Worm (Caenorhabditis elegans) whole organism, L2 larva: ENCODE results near the gene sap-140.

Experiments
- C34F6.9 ChIP-seq: fragments of 150-350 bp; optimal IDR thresholded peaks from 2 replicates; lab custom pipeline; 2014; ENCODE audit warnings: missing biosample characterization, missing genetic modification characterization
- F13H6.1 ChIP-seq: sonication (generic microtip); optimal IDR thresholded peaks from 2 replicates; lab custom pipeline; 2016; ENCODE audit warnings: missing genetic modification characterization, missing compliant biosample characterization
- blmp-1 ChIP-seq: sonication (generic microtip); optimal IDR thresholded peaks from 2 replicates; lab custom pipeline; 2017; ENCODE audit warnings: missing genetic modification characterization, mild to moderate bottlenecking, missing compliant biosample characterization, antibody characterized with exemption, moderate library complexity; ENCODE audit not compliant: insufficient read depth
- egl-27 ChIP-seq: sonication (generic microtip); optimal IDR thresholded peaks from 3 replicates; lab custom pipeline; 2017; ENCODE audit warnings: missing biosample characterization, missing genetic modification reagents, missing genetic modification characterization
- elt-1 ChIP-seq: fragments of 150-350 bp; optimal IDR thresholded peaks from 2 replicates; lab custom pipeline; 2014; ENCODE audit warnings: missing biosample characterization, missing genetic modification characterization
- fos-1 ChIP-seq: fragments of 150-350 bp; optimal IDR thresholded peaks from 2 replicates; lab custom pipeline; 2014; ENCODE audit warnings: missing biosample characterization, missing genetic modification characterization
- lin-13 ChIP-seq: fragments of 150-350 bp; optimal IDR thresholded peaks from 2 replicates; lab custom pipeline; 2014; ENCODE audit warnings: missing biosample characterization, missing genetic modification reagents, missing genetic modification characterization
- lin-39 ChIP-seq: fragments of 150-350 bp; optimal IDR thresholded peaks from 2 replicates; lab custom pipeline; 2014; ENCODE audit warnings: missing biosample characterization, missing genetic modification reagents, missing genetic modification characterization
- nhr-11 ChIP-seq: fragments of 150-350 bp; optimal IDR thresholded peaks from 2 replicates; lab custom pipeline; 2014; ENCODE audit warnings: missing biosample characterization, missing genetic modification characterization
- nhr-77 ChIP-seq: fragments of 150-350 bp; optimal IDR thresholded peaks from 2 replicates; lab custom pipeline; 2014; ENCODE audit warnings: missing biosample characterization, missing genetic modification characterization
- snpc-4 ChIP-seq: fragments of 150-350 bp; optimal IDR thresholded peaks from 2 replicates; lab custom pipeline; 2014; ENCODE audit warnings: missing biosample characterization, missing genetic modification characterization
- unc-62 ChIP-seq: fragments of 150-350 bp; optimal IDR thresholded peaks from 2 replicates; lab custom pipeline; 2014; ENCODE audit warnings: missing biosample characterization, missing genetic modification reagents, missing genetic modification characterization
- zag-1 ChIP-seq: fragments of 150-350 bp; optimal IDR thresholded peaks from 2 replicates; lab custom pipeline; 2014; ENCODE audit warnings: missing biosample characterization, missing genetic modification characterization
- ztf-11 ChIP-seq: sonication (generic microtip); optimal IDR thresholded peaks from 2 replicates; lab custom pipeline; 2017; ENCODE audit warnings: missing biosample characterization, missing genetic modification characterization

DNA sequence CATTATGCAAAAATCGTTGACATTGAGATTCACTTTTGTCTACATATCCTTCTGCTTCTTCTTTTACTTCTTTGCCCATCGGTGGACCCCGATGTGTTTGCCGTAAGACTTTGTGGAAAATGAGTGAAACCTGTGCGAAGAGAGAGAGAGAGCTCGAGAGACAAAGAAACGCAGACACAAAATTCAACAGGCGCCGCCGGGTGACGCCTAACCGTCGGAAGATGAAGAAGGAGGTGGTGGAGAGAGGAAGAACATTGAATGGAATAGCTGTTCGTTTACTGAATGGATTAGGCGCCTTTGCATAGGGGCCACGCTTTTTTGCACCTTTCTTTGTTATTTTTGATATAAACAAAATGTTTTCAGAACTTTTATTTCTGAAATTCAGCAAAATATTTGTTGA lies 7.4 kb downstream of the sap-140 start:
- TF ChIP-seq fos-1 (tag; lab: Kevin White, UChicago) (no peak), blmp-1 (tag; lab: Kevin White, UChicago) (no peak), F13H6.1 (tag; lab: Kevin White, UChicago) (no peak), unc-62 (GFP tag; lab: Kevin White, UChicago) (no peak), snpc-4 (tag; lab: Kevin White, UChicago) (no peak), elt-1 (no peak), nhr-77 (no peak), zag-1 (no peak), egl-27 (tag; lab: Kevin White, UChicago) (no peak), C34F6.9 (tag; lab: Kevin White, UChicago) (no peak), lin-13 (GFP tag; lab: Kevin White, UChicago) (no peak), lin-39 (tag; lab: Kevin White, UChicago) (no peak), nhr-11 (tag; lab: Kevin White, UChicago) (no peak), ztf-11 (no peak)
